Fruit fly (Drosophila melanogaster) whole organism, embryonic: ENCODE measurements around the gene CG43689.

Experiments used
- BEAF-32 ChIP-seq: fragments of 200-800 bp; sonication (Bioruptor generic); optimal IDR thresholded peaks from 3 replicates; lab custom pipeline; 2017; ENCODE audit warnings: missing biosample characterization, missing genetic modification characterization, mild to moderate bottlenecking, moderate library complexity, missing genetic modification reagents
- Bgb ChIP-seq: fragments of 200-800 bp; sonication (Bioruptor generic); IDR thresholded peaks from 2 replicates; pipeline ENCODE4 v1.3.6; 2022; ENCODE audit warnings: missing biosample characterization, missing genetic modification characterization; ENCODE audit not compliant: partially characterized antibody
- CG12236 ChIP-seq: fragments of 200-800 bp; sonication (Bioruptor generic); optimal IDR thresholded peaks from 2 replicates; lab custom pipeline; 2016; ENCODE audit warnings: missing biosample characterization, missing genetic modification characterization
- CG12744 ChIP-seq: fragments of 200-800 bp; sonication (Bioruptor generic); optimal IDR thresholded peaks from 2 replicates; lab custom pipeline; 2016; ENCODE audit warnings: missing biosample characterization, missing genetic modification characterization
- CG14710 ChIP-seq: fragments of 200-800 bp; sonication (Bioruptor generic); optimal IDR thresholded peaks from 3 replicates; lab custom pipeline; 2019; ENCODE audit warnings: missing biosample characterization, mild to moderate bottlenecking, missing genetic modification characterization, moderate library complexity
- CG14965 ChIP-seq: fragments of 200-800 bp; sonication (Bioruptor generic); optimal IDR thresholded peaks from 2 replicates; lab custom pipeline; 2016; ENCODE audit warnings: missing biosample characterization, missing genetic modification characterization, borderline replicate concordance
- CG1603 ChIP-seq: fragments of 200-800 bp; sonication (Bioruptor generic); optimal IDR thresholded peaks from 2 replicates; lab custom pipeline; 2019; ENCODE audit warnings: missing biosample characterization, mild to moderate bottlenecking, missing genetic modification characterization, moderate library complexity
- CG16779 ChIP-seq: fragments of 200-800 bp; sonication (Bioruptor generic); IDR thresholded peaks from 2 replicates; pipeline ENCODE4 v1.3.6; 2022; ENCODE audit warnings: missing biosample characterization, missing genetic modification characterization
- CG18476 ChIP-seq: fragments of 200-800 bp; sonication (Bioruptor generic); optimal IDR thresholded peaks from 2 replicates; lab custom pipeline; 2016; ENCODE audit warnings: missing biosample characterization, mild to moderate bottlenecking, missing genetic modification characterization
- CG2678 ChIP-seq: fragments of 200-800 bp; sonication (Bioruptor generic); optimal IDR thresholded peaks from 3 replicates; lab custom pipeline; 2019; ENCODE audit warnings: missing biosample characterization, mild to moderate bottlenecking, missing genetic modification characterization, moderate library complexity
- CG34224 ChIP-seq: fragments of 200-800 bp; sonication (Bioruptor generic); IDR thresholded peaks from 3 replicates; pipeline ENCODE4 v1.3.6; 2022; ENCODE audit warnings: missing biosample characterization, missing genetic modification characterization; ENCODE audit not compliant: partially characterized antibody
- CG3847 ChIP-seq: fragments of 200-800 bp; sonication (Bioruptor generic); IDR thresholded peaks from 2 replicates; pipeline ENCODE4 v1.3.6; 2022; ENCODE audit warnings: missing biosample characterization, missing genetic modification characterization
- CG43689 ChIP-seq: fragments of 200-800 bp; sonication (Bioruptor generic); IDR thresholded peaks from 2 replicates; pipeline ENCODE4 v1.3.6; 2022; ENCODE audit warnings: missing biosample characterization, missing genetic modification characterization
- CG4424 ChIP-seq: fragments of 200-800 bp; sonication (Bioruptor generic); optimal IDR thresholded peaks from 3 replicates; lab custom pipeline; 2016; ENCODE audit warnings: missing biosample characterization, missing genetic modification characterization
- CG4730 ChIP-seq: fragments of 200-800 bp; sonication (Bioruptor generic); IDR thresholded peaks from 2 replicates; pipeline ENCODE4 v1.3.6; 2022; ENCODE audit warnings: missing biosample characterization, missing genetic modification characterization
- CG6689 ChIP-seq: fragments of 200-800 bp; sonication (Bioruptor generic); IDR thresholded peaks from 2 replicates; pipeline ENCODE4 v1.3.6; 2022; ENCODE audit warnings: missing biosample characterization, missing genetic modification characterization
- CG9932 ChIP-seq: fragments of 200-800 bp; sonication (Bioruptor generic); IDR thresholded peaks from 2 replicates; pipeline ENCODE4 v1.3.6; 2022; ENCODE audit warnings: missing biosample characterization, missing genetic modification characterization
- Camta ChIP-seq: fragments of 200-800 bp; sonication (Bioruptor generic); optimal IDR thresholded peaks from 2 replicates; lab custom pipeline; 2016; ENCODE audit warnings: missing biosample characterization, missing genetic modification characterization
- Chrac-16 ChIP-seq: fragments of 200-800 bp; sonication (Bioruptor generic); optimal IDR thresholded peaks from 3 replicates; lab custom pipeline; 2016; ENCODE audit warnings: missing biosample characterization, missing genetic modification characterization
- Doc3 ChIP-seq: fragments of 200-800 bp; sonication (Bioruptor generic); IDR thresholded peaks from 3 replicates; pipeline ENCODE4 v1.3.6; 2022; ENCODE audit warnings: missing biosample characterization, missing genetic modification characterization; ENCODE audit not compliant: partially characterized antibody
- HLHmδ ChIP-seq: fragments of 200-800 bp; sonication (Bioruptor generic); optimal IDR thresholded peaks from 2 replicates; lab custom pipeline; 2018; ENCODE audit warnings: missing biosample characterization, mild to moderate bottlenecking, missing genetic modification characterization, moderate library complexity
- Jarid2 ChIP-seq: fragments of 200-800 bp; sonication (Bioruptor generic); optimal IDR thresholded peaks from 3 replicates; lab custom pipeline; 2017; ENCODE audit warnings: mild to moderate bottlenecking, missing biosample characterization, missing genetic modification reagents, missing genetic modification characterization
- Max ChIP-seq: fragments of 200-800 bp; sonication (Bioruptor generic); optimal IDR thresholded peaks from 2 replicates; lab custom pipeline; 2016; ENCODE audit warnings: missing biosample characterization, mild to moderate bottlenecking, missing genetic modification characterization
- NC2β ChIP-seq: fragments of 200-800 bp; sonication (Bioruptor generic); optimal IDR thresholded peaks from 2 replicates; lab custom pipeline; 2016; ENCODE audit warnings: missing biosample characterization, missing genetic modification characterization
- Rx ChIP-seq: fragments of 200-800 bp; sonication (Bioruptor generic); IDR thresholded peaks from 2 replicates; pipeline ENCODE4 v1.3.6; 2022; ENCODE audit warnings: missing biosample characterization, missing genetic modification characterization
- Scr ChIP-seq: fragments of 200-800 bp; sonication (Bioruptor generic); IDR thresholded peaks from 2 replicates; pipeline ENCODE4 v1.3.6; 2022; ENCODE audit warnings: missing biosample characterization, missing genetic modification characterization; ENCODE audit not compliant: partially characterized antibody
- Sry-β ChIP-seq: fragments of 200-800 bp; sonication (Bioruptor generic); optimal IDR thresholded peaks from 2 replicates; lab custom pipeline; 2018; ENCODE audit warnings: missing biosample characterization, mild to moderate bottlenecking, missing genetic modification characterization, moderate library complexity
- YL-1 ChIP-seq: fragments of 200-800 bp; sonication (Bioruptor generic); optimal IDR thresholded peaks from 3 replicates; lab custom pipeline; 2017; ENCODE audit warnings: missing biosample characterization, mild to moderate bottlenecking, missing genetic modification characterization
- chinmo ChIP-seq: fragments of 200-800 bp; sonication (Bioruptor generic); IDR thresholded peaks from 4 replicates; pipeline ENCODE4 v1.3.6; 2022; ENCODE audit warnings: missing biosample characterization, missing genetic modification characterization; ENCODE audit not compliant: partially characterized antibody
- dm ChIP-seq: fragments of 200-800 bp; sonication (Bioruptor generic); optimal IDR thresholded peaks from 3 replicates; lab custom pipeline; 2016; ENCODE audit warnings: missing biosample characterization, missing genetic modification characterization
- gem ChIP-seq: fragments of 200-800 bp; sonication (Bioruptor generic); optimal IDR thresholded peaks from 2 replicates; lab custom pipeline; 2019; ENCODE audit warnings: missing biosample characterization, mild to moderate bottlenecking, missing genetic modification characterization, moderate library complexity
- inv ChIP-seq: fragments of 200-800 bp; sonication (Bioruptor generic); IDR thresholded peaks from 2 replicates; pipeline ENCODE4 v1.3.6; 2022; ENCODE audit warnings: missing biosample characterization, missing genetic modification characterization; ENCODE audit not compliant: partially characterized antibody
- oc ChIP-seq: fragments of 200-800 bp; sonication (Bioruptor generic); optimal IDR thresholded peaks from 2 replicates; lab custom pipeline; 2018; ENCODE audit warnings: missing biosample characterization, mild to moderate bottlenecking, missing genetic modification characterization, moderate library complexity
- row ChIP-seq: fragments of 200-800 bp; sonication (Bioruptor generic); IDR thresholded peaks from 3 replicates; pipeline ENCODE4 v1.3.6; 2022; ENCODE audit warnings: missing biosample characterization, missing genetic modification characterization
- sim ChIP-seq: fragments of 200-800 bp; sonication (Bioruptor generic); IDR thresholded peaks from 2 replicates; pipeline ENCODE4 v1.3.6; 2022; ENCODE audit warnings: missing biosample characterization, missing genetic modification characterization
- sqz ChIP-seq: fragments of 200-800 bp; sonication (Bioruptor generic); optimal IDR thresholded peaks from 3 replicates; lab custom pipeline; 2018; ENCODE audit warnings: missing biosample characterization, mild to moderate bottlenecking, missing genetic modification characterization
- unc-4 ChIP-seq: fragments of 200-800 bp; sonication (Bioruptor generic); IDR thresholded peaks from 2 replicates; pipeline ENCODE4 v1.3.6; 2022; ENCODE audit warnings: missing biosample characterization, missing genetic modification characterization; ENCODE audit not compliant: partially characterized antibody
- z ChIP-seq: fragments of 200-800 bp; sonication (Bioruptor generic); IDR thresholded peaks from 3 replicates; pipeline ENCODE4 v1.3.6; 2022; ENCODE audit warnings: missing biosample characterization, missing genetic modification characterization

CG43689 gene

DNA sequence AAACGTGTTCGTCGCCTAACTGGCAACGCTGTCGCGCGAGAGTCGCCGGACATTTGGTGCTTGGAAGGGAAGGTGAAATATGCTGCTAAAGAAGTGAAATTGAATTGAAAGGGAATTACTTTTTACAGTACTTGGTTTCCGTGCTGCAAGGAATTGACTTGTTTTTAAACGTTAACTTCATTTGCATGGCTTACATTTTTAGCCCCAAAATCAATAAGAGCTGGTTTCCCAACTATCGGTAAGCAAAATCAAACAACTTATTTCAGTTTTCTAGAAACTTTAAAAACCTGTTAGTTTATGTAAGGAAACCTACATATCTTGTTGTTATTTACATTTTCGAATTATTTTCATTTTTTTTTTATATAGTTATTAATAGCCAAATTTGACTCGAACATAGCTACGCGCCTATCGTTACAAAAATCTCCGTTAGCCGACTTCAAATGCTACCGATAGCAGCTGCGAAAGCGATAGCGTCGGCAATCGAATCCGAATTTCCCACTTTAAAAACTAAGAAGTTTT is 38.2 kb downstream of the CG43689 start, which contains the start of the genes dgt4 and Nsun2 (continued):
- TF ChIP-seq CG34224 (GFP tag; lab: Robert Waterston, UW) (peak; percentile 36; the same call in 1 of the 3 replicates), CG9932 (GFP tag; lab: Robert Waterston, UW) (peak; percentile 40; the same call in 1 of the 2 replicates), Chrac-16 (GFP tag; lab: Kevin White, UChicago) (peak; percentile 23), Sry-β (GFP tag; lab: Kevin White, UChicago) (peak; percentile 65), CG4424 (GFP tag; lab: Kevin White, UChicago) (peak; percentile 25), CG18476 (no peak), CG43689 (GFP tag; lab: Robert Waterston, UW) (no peak), oc (no peak), dm (GFP tag; lab: Kevin White, UChicago) (peak; percentile 64), CG14965 (GFP tag; lab: Kevin White, UChicago) (no peak), Doc3 (0 out of 3 replicates have a peak, but pooled peaks have one; percentile 28), chinmo (GFP tag; lab: Robert Waterston, UW) (0 out of 4 replicates have a peak, but pooled peaks have one; percentile 9), Max (GFP tag; lab: Kevin White, UChicago) (peak; percentile 44), inv (GFP tag; lab: Robert Waterston, UW) (0 out of 2 replicates have a peak, but pooled peaks have one; percentile 30), CG12744 (GFP tag; lab: Kevin White, UChicago) (no peak), Camta (GFP tag; lab: Kevin White, UChicago) (peak; percentile 4), sqz (no peak), CG14710 (tag; lab: Kevin White, UChicago) (peak; percentile 40), sim (GFP tag; lab: Robert Waterston, UW) (no peak), NC2β (GFP tag; lab: Kevin White, UChicago) (no peak), CG1603 (tag; lab: Kevin White, UChicago) (peak; percentile 40), row (peak; percentile 49), BEAF-32 (GFP tag; lab: Kevin White, UChicago) (peak; percentile 74), z (no peak), unc-4 (GFP tag; lab: Robert Waterston, UW) (peak; percentile 64; the same call in 1 of the 2 replicates), Rx (GFP tag; lab: Robert Waterston, UW) (no peak), Bgb (GFP tag; lab: Robert Waterston, UW) (peak; percentile 59), CG3847 (0 out of 2 replicates have a peak, but pooled peaks have one; percentile 29), CG4730 (GFP tag; lab: Robert Waterston, UW) (no peak), Scr (peak; percentile 66), HLHmδ (GFP tag; lab: Kevin White, UChicago) (no peak), Jarid2 (no peak), YL-1 (GFP tag; lab: Kevin White, UChicago) (peak; percentile 49), CG2678 (tag; lab: Kevin White, UChicago) (no peak), CG6689 (GFP tag; lab: Robert Waterston, UW) (no peak), gem (tag; lab: Kevin White, UChicago) (no peak), CG12236 (GFP tag; lab: Kevin White, UChicago) (no peak), CG16779 (GFP tag; lab: Robert Waterston, UW) (no peak)
